Fruit fly (Drosophila melanogaster) whole organism, wandering third instar larva: ENCODE results near the gene Pex7.

Experiments
- Abd-B ChIP-seq: fragments of >200 bp; optimal IDR thresholded peaks from 2 replicates; lab custom pipeline; 2017; ENCODE audit warnings: missing biosample characterization, missing genetic modification characterization
- CG32264 ChIP-seq: fragments of 200-800 bp; sonication (Bioruptor generic); optimal IDR thresholded peaks from 2 replicates; lab custom pipeline; 2016; ENCODE audit warnings: missing biosample characterization, missing genetic modification characterization
- CG9705 ChIP-seq: fragments of 200-800 bp; sonication (Bioruptor generic); optimal IDR thresholded peaks from 2 replicates; lab custom pipeline; 2018; ENCODE audit warnings: missing biosample characterization, mild to moderate bottlenecking, missing genetic modification characterization
- CrebA ChIP-seq: fragments of 200-800 bp; sonication (Bioruptor generic); optimal IDR thresholded peaks from 2 replicates; lab custom pipeline; 2016; ENCODE audit warnings: missing biosample characterization, mild to moderate bottlenecking, missing genetic modification characterization, borderline replicate concordance
- Dfd ChIP-seq: fragments of >200 bp; optimal IDR thresholded peaks from 2 replicates; lab custom pipeline; 2017; ENCODE audit warnings: missing biosample characterization, missing genetic modification characterization
- Dif ChIP-seq: fragments of 200-275, 200-300 bp; sonication (Bioruptor generic); optimal IDR thresholded peaks from 2 replicates; lab custom pipeline; 2018; ENCODE audit warnings: missing biosample characterization, missing genetic modification characterization; ENCODE audit not compliant: partially characterized antibody
- HLH106 ChIP-seq: fragments of 200-800 bp; optimal IDR thresholded peaks from 3 replicates; lab custom pipeline; 2019; ENCODE audit warnings: missing biosample characterization, mild to moderate bottlenecking, missing genetic modification characterization, moderate library complexity
- Hnf4 ChIP-seq: fragments of 200-800 bp; sonication (Bioruptor generic); optimal IDR thresholded peaks from 2 replicates; lab custom pipeline; 2016; ENCODE audit warnings: missing biosample characterization, mild to moderate bottlenecking, missing genetic modification characterization
- Hr83 ChIP-seq: fragments of 200-300 bp; sonication (Bioruptor generic); optimal IDR thresholded peaks from 2 replicates; lab custom pipeline; 2016; ENCODE audit warnings: missing biosample characterization, mild to moderate bottlenecking, missing genetic modification characterization, moderate library complexity; ENCODE audit not compliant: poor library complexity, severe bottlenecking
- Mio ChIP-seq: sonication (Bioruptor generic); optimal IDR thresholded peaks from 2 replicates; lab custom pipeline; 2016; ENCODE audit warnings: missing biosample characterization, missing genetic modification characterization
- Myc ChIP-seq: fragments of >200 bp; optimal IDR thresholded peaks from 2 replicates; lab custom pipeline; 2017
- N ChIP-seq: fragments of >200 bp; optimal IDR thresholded peaks from 2 replicates; lab custom pipeline; 2018; ENCODE audit warnings: missing biosample characterization, missing external identifiers, missing genetic modification characterization
- OdsH ChIP-seq: fragments of 200-800 bp; sonication (Bioruptor generic); optimal IDR thresholded peaks from 2 replicates; lab custom pipeline; 2016; ENCODE audit warnings: missing biosample characterization, mild to moderate bottlenecking, missing genetic modification characterization
- Sp1 ChIP-seq: fragments of 200-800 bp; sonication (Bioruptor generic); optimal IDR thresholded peaks from 3 replicates; lab custom pipeline; 2019; ENCODE audit warnings: missing biosample characterization, mild to moderate bottlenecking, missing genetic modification characterization, moderate library complexity
- br ChIP-seq: fragments of 200-800 bp; sonication (Bioruptor generic); optimal IDR thresholded peaks from 2 replicates; lab custom pipeline; 2016; ENCODE audit warnings: missing biosample characterization, missing genetic modification characterization
- brk ChIP-seq: fragments of 200-800 bp; sonication (Bioruptor generic); optimal IDR thresholded peaks from 2 replicates; lab custom pipeline; 2016; ENCODE audit warnings: missing biosample characterization, mild to moderate bottlenecking, missing genetic modification characterization
- dsf ChIP-seq: sonication (Bioruptor generic); optimal IDR thresholded peaks from 2 replicates; lab custom pipeline; 2016; ENCODE audit warnings: missing biosample characterization, missing genetic modification characterization, borderline replicate concordance
- ey ChIP-seq: fragments of 200-800 bp; sonication (Bioruptor generic); optimal IDR thresholded peaks from 2 replicates; lab custom pipeline; 2016; ENCODE audit warnings: missing biosample characterization, missing genetic modification characterization
- foxo ChIP-seq, 2 experiments: fragments of 200-800 bp; sonication (Bioruptor generic); optimal IDR thresholded peaks; 2 replicates in 1 of 2; 3 replicates in 1 of 2; lab custom pipeline; 2016 to 2017; ENCODE audit warnings: missing biosample characterization in 2 of 2, missing genetic modification characterization in 2 of 2
- fru ChIP-seq: fragments of 200-800 bp; sonication (Bioruptor generic); optimal IDR thresholded peaks from 3 replicates; lab custom pipeline; 2016; ENCODE audit warnings: missing biosample characterization, mild to moderate bottlenecking, missing genetic modification characterization
- h ChIP-seq: fragments of 200-800 bp; sonication (Bioruptor generic); optimal IDR thresholded peaks from 3 replicates; lab custom pipeline; 2016; ENCODE audit warnings: missing biosample characterization, mild to moderate bottlenecking, missing genetic modification characterization
- lola ChIP-seq: fragments of >200 bp; optimal IDR thresholded peaks from 2 replicates; lab custom pipeline; 2017; ENCODE audit warnings: missing biosample characterization, missing genetic modification characterization
- pan ChIP-seq: fragments of >200 bp; optimal IDR thresholded peaks from 2 replicates; lab custom pipeline; 2017
- psq ChIP-seq: fragments of 200-800 bp; sonication (Bioruptor generic); optimal IDR thresholded peaks from 3 replicates; lab custom pipeline; 2017; ENCODE audit warnings: missing biosample characterization, mild to moderate bottlenecking, missing genetic modification characterization, moderate library complexity
- rgr ChIP-seq: fragments of 200-800 bp; sonication (Bioruptor generic); optimal IDR thresholded peaks from 3 replicates; lab custom pipeline; 2016; ENCODE audit warnings: missing biosample characterization, mild to moderate bottlenecking, missing genetic modification characterization
- sage ChIP-seq: fragments of 200-800 bp; sonication (Bioruptor generic); optimal IDR thresholded peaks from 2 replicates; lab custom pipeline; 2016; ENCODE audit warnings: missing biosample characterization, mild to moderate bottlenecking, missing genetic modification characterization
- sv ChIP-seq: fragments of 200-800 bp; sonication (Bioruptor generic); optimal IDR thresholded peaks from 3 replicates; lab custom pipeline; 2016; ENCODE audit warnings: missing biosample characterization, missing genetic modification characterization
- usp ChIP-seq: fragments of >200 bp; optimal IDR thresholded peaks from 2 replicates; lab custom pipeline; 2017; ENCODE audit warnings: missing biosample characterization, missing genetic modification characterization
- woc ChIP-seq: sonication (Bioruptor generic); optimal IDR thresholded peaks from 2 replicates; lab custom pipeline; 2016; ENCODE audit warnings: missing biosample characterization, mild to moderate bottlenecking, missing genetic modification characterization

Gene Pex7

DNA sequence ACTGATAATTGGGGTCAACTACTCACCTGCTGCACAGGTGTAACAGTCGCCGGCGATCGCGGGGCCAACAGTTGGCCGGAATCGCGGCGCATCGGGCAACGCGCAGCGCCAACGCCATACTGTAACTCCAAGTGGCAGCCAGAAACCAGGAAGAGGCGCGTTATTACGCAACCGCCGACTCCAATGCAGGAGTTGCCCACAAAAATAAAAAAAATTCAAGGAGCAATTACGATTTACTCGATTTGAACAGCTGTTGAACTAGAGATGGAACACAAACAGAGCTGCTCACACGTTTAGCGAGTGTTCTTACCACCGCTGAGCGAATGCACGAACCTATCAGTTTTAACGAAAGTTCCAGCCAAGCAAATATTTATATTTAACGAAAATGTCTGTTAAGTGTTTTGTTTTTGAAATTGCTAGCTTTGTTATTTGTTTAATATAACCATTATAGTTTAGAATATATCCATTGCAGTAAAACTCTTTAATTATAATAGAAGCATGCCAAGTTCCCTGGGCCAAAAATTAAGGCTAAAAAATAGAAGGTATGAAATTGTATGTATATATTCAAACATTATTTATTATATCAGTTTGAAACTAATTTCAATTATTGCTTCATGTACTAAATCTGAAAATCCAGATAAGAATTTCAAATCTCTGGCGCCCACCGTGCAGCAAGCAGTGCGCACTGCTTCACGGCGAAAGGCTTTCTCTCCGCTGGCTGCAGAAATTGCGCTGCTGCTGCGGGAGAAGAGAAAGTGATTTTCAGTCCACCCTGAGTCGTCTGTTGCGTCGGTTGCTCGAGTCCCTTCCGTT, 42.9 kb upstream of the Pex7 start, which contains the start of the genes CG5989 and CG6282:
Gene CG5989 (minus strand): TSS at position 270 of the 813 bp plus-strand sequence.
Gene CG6282 (plus strand): TSS at position 778 of the 813 bp plus-strand sequence.
- TF ChIP-seq N (GFP tag; lab: Kevin White, UChicago) (no peak), HLH106 (tag; lab: Kevin White, UChicago) (no peak), OdsH (no peak), sv (GFP tag; lab: Kevin White, UChicago) (peak; percentile 8), Dfd (GFP tag; lab: Kevin White, UChicago) (no peak), Myc (peak; percentile 61), h (GFP tag; lab: Kevin White, UChicago) (no peak), pan (no peak)

DNA sequence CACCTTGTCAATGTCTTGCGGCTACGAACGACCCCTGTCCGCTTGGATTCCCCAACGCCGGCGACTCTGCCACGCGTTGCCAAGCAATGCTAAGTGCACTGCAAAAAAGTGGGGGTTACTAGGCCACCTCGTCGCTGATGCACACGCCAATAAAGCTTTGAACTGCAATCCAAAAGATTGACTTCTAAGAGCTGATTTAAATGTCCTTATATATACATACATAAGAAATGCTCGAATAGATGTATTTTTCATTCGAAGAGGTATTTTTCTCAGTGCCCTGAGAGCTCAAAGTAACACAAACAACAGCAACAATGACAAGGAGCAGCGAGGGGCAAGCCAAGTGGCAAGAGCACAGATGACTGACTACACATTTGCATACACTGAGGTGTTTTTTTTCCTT, 39.5 kb upstream of the Pex7 start:
- no peak for TF ChIP-seq Hr83 (GFP tag; lab: Kevin White, UChicago)
- TF ChIP-seq Mio (GFP tag; lab: Kevin White, UChicago), result no peak
- no peak for TF ChIP-seq CrebA
- TF ChIP-seq fru (GFP tag; lab: Kevin White, UChicago), result peak; percentile 15
- no peak for TF ChIP-seq sv (GFP tag; lab: Kevin White, UChicago)
- TF ChIP-seq brk (GFP tag; lab: Kevin White, UChicago), result no peak
- TF ChIP-seq Myc, result no peak
- peak in 1 of 2 experiments; percentile 21 for TF ChIP-seq foxo (GFP tag; optimal IDR thresholded peaks at IDR 0.05; lab: Kevin White, UChicago)
- TF ChIP-seq OdsH, result no peak
- peak; percentile 20 for TF ChIP-seq h (GFP tag; lab: Kevin White, UChicago)
- TF ChIP-seq HLH106 (tag; lab: Kevin White, UChicago), result no peak
- no peak for TF ChIP-seq CG32264
- TF ChIP-seq ey (GFP tag; lab: Kevin White, UChicago), result peak; percentile 34
- TF ChIP-seq psq (GFP tag; lab: Kevin White, UChicago), result no peak
- no peak for TF ChIP-seq CG9705 (GFP tag; lab: Kevin White, UChicago)
- TF ChIP-seq N (GFP tag; lab: Kevin White, UChicago), result no peak
- no peak for TF ChIP-seq Abd-B

DNA sequence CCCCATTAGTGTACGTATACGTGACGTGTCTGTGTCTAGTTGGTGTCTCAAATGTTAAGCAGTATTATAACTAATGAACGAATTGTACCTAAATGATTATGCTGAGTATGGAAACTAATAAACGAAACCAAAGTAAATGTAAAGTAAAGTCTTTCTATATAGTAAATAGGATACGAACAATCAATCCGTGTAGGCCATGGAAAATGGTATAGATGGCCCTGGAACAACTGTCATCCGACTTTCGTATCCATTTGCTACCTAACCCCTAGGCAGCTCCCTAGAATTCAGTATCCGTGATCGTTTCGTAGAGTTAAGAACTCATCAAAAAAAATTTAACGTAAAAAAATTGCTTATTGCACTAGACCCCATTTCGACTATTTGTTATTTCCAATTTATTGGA, 30.0 kb upstream of the Pex7 start, which contains the start of gene S-Lap1:
Gene S-Lap1 (plus strand): TSS at position 301 of the 400 bp plus-strand sequence.
- no peak for TF ChIP-seq N (GFP tag; lab: Kevin White, UChicago)
- TF ChIP-seq sv (GFP tag; lab: Kevin White, UChicago), result no peak

DNA sequence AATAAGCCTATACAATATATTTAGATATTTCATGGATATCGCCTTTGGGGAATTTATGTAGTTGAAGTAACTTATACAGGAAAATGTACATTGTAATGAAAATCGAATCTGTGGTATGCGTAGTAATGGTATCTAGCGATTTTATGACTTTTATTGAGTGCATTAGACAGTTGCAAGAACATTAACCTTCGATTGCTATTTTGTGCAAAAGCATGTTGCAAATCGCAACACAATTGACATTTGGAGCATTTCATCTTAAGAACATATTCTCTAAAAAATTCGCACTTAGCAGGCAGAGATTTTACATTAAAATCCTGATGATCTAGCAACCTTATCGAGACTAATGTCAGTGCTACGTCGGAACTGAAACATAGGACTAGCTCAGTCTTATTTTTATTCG, 27.4 kb upstream of the Pex7 start, which contains the start of gene S-Lap2:
Gene S-Lap2 (plus strand): TSS at position 301 of the 400 bp plus-strand sequence.
- TF ChIP-seq dsf (no peak), Myc (no peak), Hr83 (GFP tag; lab: Kevin White, UChicago) (no peak), woc (no peak), Mio (GFP tag; lab: Kevin White, UChicago) (no peak), Abd-B (no peak), fru (GFP tag; lab: Kevin White, UChicago) (no peak), psq (GFP tag; lab: Kevin White, UChicago) (no peak), br (no peak), Hnf4 (GFP tag; lab: Kevin White, UChicago) (no peak)

DNA sequence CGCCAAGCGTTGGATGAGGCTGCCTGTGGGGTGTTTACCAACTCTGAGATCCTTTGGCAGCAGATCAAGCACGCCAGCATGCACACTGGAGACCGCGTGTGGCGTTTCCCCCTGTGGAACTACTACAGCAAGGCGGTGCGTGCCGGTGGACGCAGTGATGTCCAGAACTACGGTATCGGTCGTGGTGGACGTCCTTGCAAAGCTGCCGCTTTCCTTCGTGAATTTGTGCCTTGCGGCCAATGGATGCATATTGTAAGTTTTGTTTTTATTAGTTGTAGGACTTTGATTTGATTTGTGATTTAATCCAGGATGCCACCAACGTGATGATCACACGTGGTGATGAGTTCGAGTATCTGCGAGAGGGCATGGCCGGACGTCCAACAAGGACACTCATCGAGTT, 25.5 kb upstream of the Pex7 start:
- no peak for TF ChIP-seq ey (GFP tag; lab: Kevin White, UChicago)
- TF ChIP-seq br, result no peak
- no peak for TF ChIP-seq rgr (GFP tag; lab: Kevin White, UChicago)
- no peak for TF ChIP-seq Sp1 (GFP tag; lab: Kevin White, UChicago)
- TF ChIP-seq fru (GFP tag; lab: Kevin White, UChicago), result no peak
- TF ChIP-seq usp (GFP tag; lab: Kevin White, UChicago), result no peak
- no peak for TF ChIP-seq brk (GFP tag; lab: Kevin White, UChicago)
- no peak for TF ChIP-seq h (GFP tag; lab: Kevin White, UChicago)
- TF ChIP-seq Hnf4 (GFP tag; lab: Kevin White, UChicago), result no peak
- no peak for TF ChIP-seq N (GFP tag; lab: Kevin White, UChicago)
- TF ChIP-seq sage, result no peak
- TF ChIP-seq Hr83 (GFP tag; lab: Kevin White, UChicago), result no peak
- no peak for TF ChIP-seq sv (GFP tag; lab: Kevin White, UChicago)
- TF ChIP-seq Dfd (GFP tag; lab: Kevin White, UChicago), result no peak
- no peak for TF ChIP-seq lola
- TF ChIP-seq Dif (GFP tag; lab: Kevin White, UChicago), result no peak
